Worm (Caenorhabditis elegans): Measurements from ENCODE around the gene C07G1.6.

C07G1.6 gene

DNA sequence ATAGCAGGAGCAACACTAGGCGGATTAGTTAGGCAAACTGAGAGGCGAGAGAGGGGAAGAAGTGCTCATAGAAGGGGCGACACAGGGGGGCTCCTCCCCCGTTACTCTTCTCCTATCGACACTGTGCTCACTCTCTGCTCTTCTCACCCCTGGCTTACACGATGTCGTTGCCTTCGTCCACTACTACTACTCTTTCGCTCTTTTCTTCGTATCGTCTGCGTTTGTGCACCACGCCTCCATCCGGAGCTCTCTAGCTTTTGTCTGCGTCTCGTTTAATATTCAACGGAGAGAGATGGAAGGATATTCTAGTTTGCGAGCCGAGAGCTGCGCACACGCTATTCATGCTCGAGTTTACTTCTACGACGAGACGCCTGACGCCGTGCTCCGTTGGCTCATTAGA lies 26.9 kb downstream of the C07G1.6 start (continued):
- TF ChIP-seq hlh-11 (tag; optimal IDR thresholded peaks at IDR 0.05), result no peak
- peak; percentile 75 for TF ChIP-seq rbr-2 (tag; optimal IDR thresholded peaks at IDR 0.05)
- TF ChIP-seq T26A8.4 (GFP tag; IDR thresholded peaks at IDR 0.05), result no peak
- no peak for TF ChIP-seq pqm-1 (tag; optimal IDR thresholded peaks at IDR 0.05)
- no peak for TF ChIP-seq nhr-237 (tag; optimal IDR thresholded peaks at IDR 0.05)
- TF ChIP-seq pha-4 (GFP tag; IDR thresholded peaks at IDR 0.05), result peak; percentile 34; the same call in 1 of the 2 replicates
- TF ChIP-seq pha-4 (tag; optimal IDR thresholded peaks at IDR 0.05), result no peak
- peak; percentile 35; the same call in 1 of the 2 replicates for TF ChIP-seq ctbp-1 (GFP tag; IDR thresholded peaks at IDR 0.05)
- no peak for TF ChIP-seq daf-19 (GFP tag; conservative IDR thresholded peaks at IDR 0.05)
- peak; percentile 65 for TF ChIP-seq fkh-10 (GFP tag; optimal IDR thresholded peaks at IDR 0.05)
- no peak for TF ChIP-seq madf-5 (GFP tag; IDR thresholded peaks at IDR 0.05)
- TF ChIP-seq ceh-32 (tag; optimal IDR thresholded peaks at IDR 0.05; ENCODE audit: poor library complexity), result no peak
- TF ChIP-seq attf-4 (tag; optimal IDR thresholded peaks at IDR 0.05), result no peak
- TF ChIP-seq daf-8 (GFP tag; IDR thresholded peaks at IDR 0.05), result no peak
- TF ChIP-seq egl-43 (GFP tag; IDR thresholded peaks at IDR 0.05), result peak; percentile 61; the same call in 1 of the 2 replicates
- TF ChIP-seq ceh-62 (tag; optimal IDR thresholded peaks at IDR 0.05), result no peak
- TF ChIP-seq ces-1 (GFP tag; optimal IDR thresholded peaks at IDR 0.05), result no peak
- TF ChIP-seq tra-1 (GFP tag; IDR thresholded peaks at IDR 0.05), result no peak
- TF ChIP-seq php-3 (GFP tag; IDR thresholded peaks at IDR 0.05), result no peak
- peak; percentile 44; the same call in 1 of the 2 replicates for TF ChIP-seq set-16 (GFP tag; IDR thresholded peaks at IDR 0.05)
- peak; percentile 52 for TF ChIP-seq hmg-1.1 (GFP tag; IDR thresholded peaks at IDR 0.05)
- TF ChIP-seq ztf-7 (tag; optimal IDR thresholded peaks at IDR 0.05), result no peak
- TF ChIP-seq aha-1 (tag), result peak; percentile 98
- TF ChIP-seq hlh-30 (tag; optimal IDR thresholded peaks at IDR 0.05; ENCODE audit: insufficient read depth), result peak; percentile 37

DNA sequence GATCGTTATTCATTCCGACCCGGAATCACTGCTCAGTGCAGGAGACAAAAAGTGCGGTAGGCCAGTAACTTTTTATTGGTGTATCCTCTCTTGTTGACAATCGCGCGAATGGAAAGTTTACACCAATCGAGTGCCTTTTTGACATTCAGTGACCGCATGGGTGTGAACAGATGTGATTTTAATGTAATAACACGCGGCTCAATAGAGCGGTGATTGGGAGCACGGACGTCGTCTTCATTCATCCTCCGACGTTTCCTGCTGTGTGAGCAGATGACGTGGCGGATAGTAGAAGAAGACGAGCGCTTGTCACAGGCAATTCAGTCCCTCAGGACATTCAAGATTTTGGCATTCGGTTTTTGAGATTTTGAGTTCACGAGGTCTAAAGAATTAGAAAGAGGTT lies 27.6 kb downstream of the C07G1.6 start:
- TF ChIP-seq lin-13 (GFP tag; optimal IDR thresholded peaks at IDR 0.05) (no peak), nhr-11 (tag; optimal IDR thresholded peaks at IDR 0.05) (no peak), aly-2 (tag; optimal IDR thresholded peaks at IDR 0.05) (no peak), aha-1 (tag) (peak; percentile 48), F10B5.3 (tag; optimal IDR thresholded peaks at IDR 0.05) (no peak), F44E2.7 (GFP tag; IDR thresholded peaks at IDR 0.05) (no peak), ceh-28 (tag; optimal IDR thresholded peaks at IDR 0.05) (no peak), duxl-1 (tag; optimal IDR thresholded peaks at IDR 0.05; ENCODE audit: poor library complexity) (no peak), T26A8.4 (GFP tag; IDR thresholded peaks at IDR 0.05) (no peak), vab-7 (GFP tag; IDR thresholded peaks at IDR 0.05) (no peak), set-16 (GFP tag; IDR thresholded peaks at IDR 0.05) (no peak), unc-130 (GFP tag; optimal IDR thresholded peaks at IDR 0.05) (no peak), zip-11 (GFP tag; IDR thresholded peaks at IDR 0.05) (no peak), madf-5 (GFP tag; IDR thresholded peaks at IDR 0.05) (no peak), nhr-111 (GFP tag; optimal IDR thresholded peaks at IDR 0.05) (no peak), ces-1 (GFP tag; optimal IDR thresholded peaks at IDR 0.05) (peak; percentile 7), lir-3 (tag; optimal IDR thresholded peaks at IDR 0.05) (no peak), lin-38 (GFP tag; IDR thresholded peaks at IDR 0.05) (no peak), rbr-2 (tag; optimal IDR thresholded peaks at IDR 0.05) (no peak), spr-1 (tag; optimal IDR thresholded peaks at IDR 0.05) (no peak), mes-2 (tag; optimal IDR thresholded peaks at IDR 0.05; ENCODE audit: poor library complexity, severe bottlenecking) (no peak), ceh-20 (GFP tag; IDR thresholded peaks at IDR 0.05) (no peak), tag-97 (GFP tag; IDR thresholded peaks at IDR 0.05) (no peak), dpl-1 (GFP tag; optimal IDR thresholded peaks at IDR 0.05) (no peak), Y5F2A.4 (GFP tag; optimal IDR thresholded peaks at IDR 0.05) (no peak), unc-62 (GFP tag; optimal IDR thresholded peaks at IDR 0.05 in 1 of 2) (peak in 1 of 2 experiments; percentile 16), unc-62 (tag; optimal IDR thresholded peaks at IDR 0.05) (no peak), T20F7.1 (GFP tag; optimal IDR thresholded peaks at IDR 0.05) (no peak)

Measured in whole organism, L4 larva.